Worm (Caenorhabditis elegans): ENCODE data around the gene nhr-60.

DNA sequence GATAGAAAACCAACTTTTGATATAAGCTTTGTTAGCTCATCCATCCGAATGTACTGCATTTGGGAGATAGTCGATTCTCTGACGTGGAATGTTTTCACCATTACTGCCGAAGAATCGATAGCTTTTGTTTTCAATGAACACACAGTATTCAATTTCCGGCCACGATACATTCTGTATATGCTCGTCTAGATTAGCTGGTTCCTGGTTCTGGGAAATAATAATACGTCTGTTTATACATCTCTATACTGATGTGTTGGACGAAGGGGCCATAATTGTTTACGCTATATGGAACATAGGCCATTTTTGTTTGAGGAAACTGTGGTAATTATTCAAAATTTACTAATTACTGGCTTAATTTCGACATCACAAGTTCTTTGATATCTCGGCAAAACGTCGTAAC is 22.9 kb downstream of the nhr-60 start, which contains the start of gene str-6:
- TF ChIP-seq nhr-23 (tag; optimal IDR thresholded peaks at IDR 0.05) (no peak), aly-2 (tag; optimal IDR thresholded peaks at IDR 0.05) (no peak), mab-5 (tag; optimal IDR thresholded peaks at IDR 0.05) (no peak), nhr-237 (tag; optimal IDR thresholded peaks at IDR 0.05) (no peak)
